Fruit fly (Drosophila melanogaster) whole organism: ENCODE results near the gene CG12017.

Experiments
- Dll ChIP-seq: fragments of >200 bp; optimal IDR thresholded peaks from 2 replicates; lab custom pipeline; 2017
- pan ChIP-seq: fragments of >200 bp; optimal IDR thresholded peaks from 2 replicates; lab custom pipeline; 2017
- psq ChIP-seq: fragments of >200 bp; optimal IDR thresholded peaks from 2 replicates; lab custom pipeline; 2017

DNA sequence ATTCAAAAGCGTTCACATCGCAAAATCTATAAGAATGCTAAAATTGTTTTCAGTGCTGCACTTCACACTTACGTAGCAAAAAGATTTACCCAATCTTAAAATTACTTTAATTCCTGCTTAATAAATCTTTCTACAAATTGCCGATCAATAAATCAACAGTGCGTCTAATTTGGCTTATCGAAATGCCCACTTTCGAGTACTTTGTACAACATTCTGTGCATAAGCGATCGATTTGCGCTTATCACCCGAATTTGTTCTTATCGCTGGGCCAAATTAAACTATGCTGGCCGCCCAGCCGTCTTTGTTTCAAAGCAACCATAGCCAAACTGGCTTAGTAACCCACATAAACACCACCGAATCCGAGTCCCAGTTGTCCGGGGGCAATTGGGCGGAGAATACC lies 26.5 kb downstream of the CG12017 start:
- TF ChIP-seq pan (lab: Kevin White, UChicago) (no peak), psq (lab: Kevin White, UChicago) (no peak), Dll (no peak)
